Fruit fly (Drosophila melanogaster) whole organism, embryonic: ENCODE data around the gene Nprl3.

Experiments used
- CG10209 ChIP-seq: fragments of 200-800 bp; sonication (Bioruptor generic); optimal IDR thresholded peaks from 3 replicates; lab custom pipeline; 2017; ENCODE audit warnings: missing biosample characterization, mild to moderate bottlenecking, missing genetic modification characterization, missing genetic modification reagents
- CG10543 ChIP-seq: fragments of 200-800 bp; sonication (Bioruptor generic); optimal IDR thresholded peaks from 3 replicates; lab custom pipeline; 2017; ENCODE audit warnings: missing biosample characterization, mild to moderate bottlenecking, missing genetic modification characterization, moderate library complexity
- CG10654 ChIP-seq: fragments of 200-800 bp; sonication (Bioruptor generic); optimal IDR thresholded peaks from 2 replicates; lab custom pipeline; 2016; ENCODE audit warnings: missing biosample characterization, missing genetic modification characterization
- CG11695 ChIP-seq: fragments of 200-800 bp; sonication (Bioruptor generic); IDR thresholded peaks from 3 replicates; pipeline ENCODE4 v1.3.6; 2022; ENCODE audit warnings: missing biosample characterization, missing genetic modification characterization
- CG11723 ChIP-seq: fragments of 200-800 bp; sonication (Bioruptor generic); optimal IDR thresholded peaks from 2 replicates; lab custom pipeline; 2017; ENCODE audit warnings: missing biosample characterization, mild to moderate bottlenecking, missing genetic modification characterization
- CG12659 ChIP-seq: fragments of 200-800 bp; sonication (Bioruptor generic); optimal IDR thresholded peaks from 3 replicates; lab custom pipeline; 2017; ENCODE audit warnings: mild to moderate bottlenecking, missing biosample characterization, missing genetic modification reagents, missing genetic modification characterization
- CG12744 ChIP-seq: fragments of 200-800 bp; sonication (Bioruptor generic); optimal IDR thresholded peaks from 2 replicates; lab custom pipeline; 2016; ENCODE audit warnings: missing biosample characterization, missing genetic modification characterization
- CG13894 ChIP-seq: fragments of 200-800 bp; sonication (Bioruptor generic); optimal IDR thresholded peaks from 3 replicates; lab custom pipeline; 2018; ENCODE audit warnings: missing biosample characterization, mild to moderate bottlenecking, missing genetic modification characterization, moderate library complexity
- CG15514 ChIP-seq: fragments of 200-800 bp; sonication (Bioruptor generic); optimal IDR thresholded peaks from 3 replicates; lab custom pipeline; 2017; ENCODE audit warnings: missing biosample characterization, missing genetic modification characterization, mild to moderate bottlenecking, moderate library complexity, missing genetic modification reagents
- CG1602 ChIP-seq: fragments of 200-800 bp; sonication (Bioruptor generic); optimal IDR thresholded peaks from 3 replicates; lab custom pipeline; 2016; ENCODE audit warnings: missing biosample characterization, missing genetic modification characterization
- CG1603 ChIP-seq: fragments of 200-800 bp; sonication (Bioruptor generic); optimal IDR thresholded peaks from 2 replicates; lab custom pipeline; 2019; ENCODE audit warnings: missing biosample characterization, mild to moderate bottlenecking, missing genetic modification characterization, moderate library complexity
- CG18262 ChIP-seq: fragments of 200-800 bp; optimal IDR thresholded peaks from 3 replicates; lab custom pipeline; 2019; ENCODE audit warnings: missing biosample characterization, mild to moderate bottlenecking, missing genetic modification characterization, moderate library complexity
- CG30020 ChIP-seq: fragments of 200-800 bp; optimal IDR thresholded peaks from 2 replicates; lab custom pipeline; 2019; ENCODE audit warnings: missing biosample characterization, mild to moderate bottlenecking, missing genetic modification characterization, moderate library complexity
- CG32767 ChIP-seq: fragments of 200-800 bp; sonication (Bioruptor generic); IDR thresholded peaks from 2 replicates; pipeline ENCODE4 v1.3.6; 2022; ENCODE audit warnings: missing biosample characterization, missing genetic modification characterization
- CG3281 ChIP-seq: fragments of 200-800 bp; sonication (Bioruptor generic); optimal IDR thresholded peaks from 3 replicates; lab custom pipeline; 2017; ENCODE audit warnings: missing biosample characterization, mild to moderate bottlenecking, missing genetic modification characterization
- CG34376 ChIP-seq: fragments of 200-800 bp; sonication (Bioruptor generic); optimal IDR thresholded peaks from 2 replicates; lab custom pipeline; 2018; ENCODE audit warnings: missing biosample characterization, mild to moderate bottlenecking, missing genetic modification characterization
- CG34422 ChIP-seq: fragments of 200-800 bp; sonication (Bioruptor generic); IDR thresholded peaks from 3 replicates; pipeline ENCODE4 v1.3.6; 2022; ENCODE audit warnings: missing biosample characterization, missing genetic modification characterization
- CG6254 ChIP-seq: fragments of 200-800 bp; sonication (Bioruptor generic); optimal IDR thresholded peaks from 3 replicates; lab custom pipeline; 2017; ENCODE audit warnings: mild to moderate bottlenecking, missing biosample characterization, missing genetic modification reagents, missing genetic modification characterization
- CG6854 ChIP-seq: fragments of 200-800 bp; sonication (Bioruptor generic); optimal IDR thresholded peaks from 3 replicates; lab custom pipeline; 2017; ENCODE audit warnings: missing biosample characterization, mild to moderate bottlenecking, missing genetic modification characterization
- CG7928 ChIP-seq: fragments of 200-800 bp; sonication (Bioruptor generic); optimal IDR thresholded peaks from 2 replicates; lab custom pipeline; 2017; ENCODE audit warnings: missing biosample characterization, mild to moderate bottlenecking, missing genetic modification characterization
- CG7963 ChIP-seq: fragments of 200-800 bp; sonication (Bioruptor generic); IDR thresholded peaks from 3 replicates; pipeline ENCODE4 v1.3.6; 2022; ENCODE audit warnings: missing biosample characterization, missing genetic modification characterization; ENCODE audit not compliant: partially characterized antibody
- CG8944 ChIP-seq: fragments of 200-800 bp; sonication (Bioruptor generic); optimal IDR thresholded peaks from 3 replicates; lab custom pipeline; 2016; ENCODE audit warnings: missing biosample characterization, missing genetic modification characterization
- CG9609 ChIP-seq: fragments of 200-800 bp; sonication (Bioruptor generic); optimal IDR thresholded peaks from 3 replicates; lab custom pipeline; 2016; ENCODE audit warnings: missing biosample characterization, missing genetic modification characterization
- Dbx ChIP-seq: fragments of 200-800 bp; sonication (Bioruptor generic); IDR thresholded peaks from 3 replicates; pipeline ENCODE4 v1.3.6; 2022; ENCODE audit warnings: missing biosample characterization, missing genetic modification characterization
- Dp ChIP-seq: fragments of 200-800 bp; sonication (Bioruptor generic); optimal IDR thresholded peaks from 2 replicates; lab custom pipeline; 2018; ENCODE audit warnings: missing biosample characterization, mild to moderate bottlenecking, missing genetic modification characterization, moderate library complexity
- E2f2 ChIP-seq: fragments of 200-800 bp; sonication (Bioruptor generic); IDR thresholded peaks from 2 replicates; pipeline ENCODE4 v1.3.6; 2022; ENCODE audit warnings: missing biosample characterization, missing genetic modification characterization
- ERR ChIP-seq: fragments of 200-800 bp; sonication (Bioruptor generic); optimal IDR thresholded peaks from 2 replicates; lab custom pipeline; 2016; ENCODE audit warnings: missing biosample characterization, missing genetic modification characterization
- Elba2 ChIP-seq: fragments of 200-800 bp; sonication (Bioruptor generic); optimal IDR thresholded peaks from 3 replicates; lab custom pipeline; 2016; ENCODE audit warnings: missing biosample characterization, missing genetic modification characterization
- Jarid2 ChIP-seq: fragments of 200-800 bp; sonication (Bioruptor generic); optimal IDR thresholded peaks from 3 replicates; lab custom pipeline; 2017; ENCODE audit warnings: mild to moderate bottlenecking, missing biosample characterization, missing genetic modification reagents, missing genetic modification characterization
- MBD-R2 ChIP-seq: fragments of 200-800 bp; sonication (Bioruptor generic); IDR thresholded peaks from 2 replicates; pipeline ENCODE4 v1.3.6; 2022; ENCODE audit warnings: missing biosample characterization, missing genetic modification characterization
- Mrtf ChIP-seq: fragments of 200-800 bp; sonication (Bioruptor generic); IDR thresholded peaks from 3 replicates; pipeline ENCODE4 v1.3.6; 2022; ENCODE audit warnings: missing biosample characterization, missing genetic modification characterization
- NFAT ChIP-seq: fragments of 200-800 bp; sonication (Bioruptor generic); IDR thresholded peaks from 2 replicates; pipeline ENCODE4 v1.3.6; 2022; ENCODE audit warnings: missing biosample characterization, missing genetic modification characterization
- Trl ChIP-seq, 3 experiments: fragments of >200 bp in 2 of 3; fragments of 200-800 bp in 1 of 3; sonication (Bioruptor generic) in 1 of 3; optimal IDR thresholded peaks; 2 replicates in 1 of 3; 3 replicates in 2 of 3; lab custom pipeline; 2016 to 2017; ENCODE audit warnings: missing biosample characterization in 1 of 3, missing genetic modification characterization in 1 of 3
- YL-1 ChIP-seq: fragments of 200-800 bp; sonication (Bioruptor generic); optimal IDR thresholded peaks from 3 replicates; lab custom pipeline; 2017; ENCODE audit warnings: missing biosample characterization, mild to moderate bottlenecking, missing genetic modification characterization
- ara ChIP-seq: fragments of 200-800 bp; sonication (Bioruptor generic); IDR thresholded peaks from 2 replicates; pipeline ENCODE4 v1.3.6; 2022; ENCODE audit warnings: missing biosample characterization, missing genetic modification characterization
- btn ChIP-seq: fragments of 200-800 bp; sonication (Bioruptor generic); optimal IDR thresholded peaks from 2 replicates; lab custom pipeline; 2016; ENCODE audit warnings: missing biosample characterization, missing genetic modification characterization
- da ChIP-seq: fragments of 200-800 bp; sonication (Bioruptor generic); optimal IDR thresholded peaks from 2 replicates; lab custom pipeline; 2016; ENCODE audit warnings: missing biosample characterization, missing genetic modification characterization
- disco-r ChIP-seq: fragments of 200-800 bp; sonication (Bioruptor generic); optimal IDR thresholded peaks from 2 replicates; lab custom pipeline; 2016; ENCODE audit warnings: missing biosample characterization, missing genetic modification characterization
- dpn ChIP-seq, 2 experiments: fragments of 200-800 bp; sonication (Bioruptor generic); optimal IDR thresholded peaks; 3 replicates each; lab custom pipeline; 2016; ENCODE audit warnings: missing biosample characterization in 2 of 2, missing genetic modification characterization in 2 of 2
- en ChIP-seq: fragments of 200-800 bp; sonication (Bioruptor generic); optimal IDR thresholded peaks from 2 replicates; lab custom pipeline; 2016; ENCODE audit warnings: missing biosample characterization, missing genetic modification characterization
- fu2 ChIP-seq: fragments of 200-800 bp; sonication (Bioruptor generic); optimal IDR thresholded peaks from 2 replicates; lab custom pipeline; 2016; ENCODE audit warnings: missing biosample characterization, missing genetic modification characterization
- gcm2 ChIP-seq: fragments of 200-800 bp; sonication (Bioruptor generic); optimal IDR thresholded peaks from 2 replicates; lab custom pipeline; 2016; ENCODE audit warnings: missing biosample characterization, missing genetic modification characterization
- grau ChIP-seq: fragments of 200-800 bp; optimal IDR thresholded peaks from 3 replicates; lab custom pipeline; 2019; ENCODE audit warnings: missing biosample characterization, mild to moderate bottlenecking, missing genetic modification characterization, moderate library complexity
- lmd ChIP-seq: fragments of 200-800 bp; sonication (Bioruptor generic); IDR thresholded peaks from 2 replicates; pipeline ENCODE4 v1.3.6; 2022; ENCODE audit warnings: missing biosample characterization, missing genetic modification characterization
- p53 ChIP-seq: fragments of 200-800 bp; sonication (Bioruptor generic); optimal IDR thresholded peaks from 2 replicates; lab custom pipeline; 2016; ENCODE audit warnings: missing biosample characterization, missing genetic modification characterization
- peb ChIP-seq: fragments of 200-800 bp; sonication (Bioruptor generic); IDR thresholded peaks from 2 replicates; pipeline ENCODE4 v1.3.6; 2022; ENCODE audit warnings: missing biosample characterization, missing genetic modification characterization
- sim ChIP-seq: fragments of 200-800 bp; sonication (Bioruptor generic); IDR thresholded peaks from 2 replicates; pipeline ENCODE4 v1.3.6; 2022; ENCODE audit warnings: missing biosample characterization, missing genetic modification characterization
- stc ChIP-seq: fragments of 200-800 bp; sonication (Bioruptor generic); IDR thresholded peaks from 2 replicates; pipeline ENCODE4 v1.3.6; 2022; ENCODE audit warnings: missing biosample characterization, missing genetic modification characterization
- sug ChIP-seq: fragments of 200-800 bp; optimal IDR thresholded peaks from 2 replicates; lab custom pipeline; 2019; ENCODE audit warnings: missing biosample characterization, mild to moderate bottlenecking, missing genetic modification characterization, moderate library complexity
- tio ChIP-seq: fragments of 200-800 bp; sonication (Bioruptor generic); optimal IDR thresholded peaks from 2 replicates; lab custom pipeline; 2017; ENCODE audit warnings: missing biosample characterization, missing genetic modification characterization, inconsistent platforms
- tup ChIP-seq: fragments of 200-800 bp; sonication (Bioruptor generic); optimal IDR thresholded peaks from 2 replicates; lab custom pipeline; 2016; ENCODE audit warnings: missing biosample characterization, mild to moderate bottlenecking, missing genetic modification characterization, moderate library complexity

The Nprl3 gene

dm6 chr3L:13957212-13957668 is 44.4 kb downstream of the Nprl3 start (continued):
- TF ChIP-seq CG15514 (GFP tag; lab: Kevin White, UChicago) (no peak), ERR (GFP tag; lab: Kevin White, UChicago) (no peak), CG10654 (GFP tag; lab: Kevin White, UChicago) (peak; percentile 57), CG8944 (GFP tag; lab: Kevin White, UChicago) (no peak), CG30020 (tag; lab: Kevin White, UChicago) (peak; percentile 12), E2f2 (GFP tag; lab: Robert Waterston, UW) (peak; percentile 37; the same call in 1 of the 2 replicates), CG32767 (peak; percentile 46; the same call in 1 of the 2 replicates), CG13894 (tag; lab: Kevin White, UChicago) (no peak), sug (tag; lab: Kevin White, UChicago) (no peak), CG6254 (GFP tag; lab: Kevin White, UChicago) (peak; percentile 63), fu2 (GFP tag; lab: Kevin White, UChicago) (no peak), Jarid2 (GFP tag; lab: Kevin White, UChicago) (peak; percentile 53), Trl (optimal IDR thresholded peaks at IDR 0.05; lab: Kevin White, UChicago) (no peak), Trl (GFP tag; optimal IDR thresholded peaks at IDR 0.05; lab: Kevin White, UChicago) (no peak), CG6854 (GFP tag; lab: Kevin White, UChicago) (no peak), Elba2 (GFP tag; lab: Kevin White, UChicago) (no peak), sim (GFP tag; lab: Robert Waterston, UW) (no peak), YL-1 (peak; percentile 4), CG9609 (GFP tag; lab: Kevin White, UChicago) (peak; percentile 37), CG11723 (GFP tag; lab: Kevin White, UChicago) (peak; percentile 55), CG34376 (GFP tag; lab: Kevin White, UChicago) (no peak), peb (GFP tag; lab: Robert Waterston, UW) (no peak), lmd (GFP tag; lab: Robert Waterston, UW) (peak; percentile 41), MBD-R2 (GFP tag; lab: Robert Waterston, UW) (no peak), da (GFP tag; lab: Kevin White, UChicago) (no peak), tup (GFP tag; lab: Kevin White, UChicago) (no peak), p53 (GFP tag; lab: Kevin White, UChicago) (no peak), CG10209 (GFP tag; lab: Kevin White, UChicago) (peak; percentile 75), ara (GFP tag; lab: Robert Waterston, UW) (peak; percentile 38; the same call in 1 of the 2 replicates), CG7928 (GFP tag; lab: Kevin White, UChicago) (no peak), dpn (GFP tag; optimal IDR thresholded peaks at IDR 0.05; lab: Kevin White, UChicago) (peak in 1 of 2 experiments; percentile 46), grau (tag; lab: Kevin White, UChicago) (peak; percentile 66), CG1603 (peak; percentile 3), CG1602 (GFP tag; lab: Kevin White, UChicago) (peak; percentile 68), Mrtf (GFP tag; lab: Robert Waterston, UW) (no peak), CG11695 (GFP tag; lab: Robert Waterston, UW) (no peak; the same call in 2 of the 3 replicates), disco-r (GFP tag; lab: Kevin White, UChicago) (no peak), NFAT (GFP tag; lab: Robert Waterston, UW) (0 out of 2 replicates have a peak, but pooled peaks have one; percentile 28), CG7963 (no peak), gcm2 (GFP tag; lab: Kevin White, UChicago) (no peak), stc (GFP tag; lab: Robert Waterston, UW) (no peak), CG12659 (GFP tag; lab: Kevin White, UChicago) (peak; percentile 59), CG18262 (tag; lab: Kevin White, UChicago) (peak; percentile 89), Dbx (GFP tag; lab: Robert Waterston, UW) (0 out of 3 replicates have a peak, but pooled peaks have one; percentile 28), CG34422 (GFP tag; lab: Robert Waterston, UW) (no peak), Dp (GFP tag; lab: Kevin White, UChicago) (no peak), CG3281 (GFP tag; lab: Kevin White, UChicago) (peak; percentile 55), en (GFP tag; lab: Kevin White, UChicago) (no peak), CG12744 (GFP tag; lab: Kevin White, UChicago) (no peak), CG10543 (no peak), btn (GFP tag; lab: Kevin White, UChicago) (no peak), tio (peak; percentile 78)
